Fruit fly (Drosophila melanogaster): ENCODE results near the gene Epg5.
A peak's percentile ranks its signal among the peaks of the same experiment; 100 is the strongest.

Epg5 gene

DNA sequence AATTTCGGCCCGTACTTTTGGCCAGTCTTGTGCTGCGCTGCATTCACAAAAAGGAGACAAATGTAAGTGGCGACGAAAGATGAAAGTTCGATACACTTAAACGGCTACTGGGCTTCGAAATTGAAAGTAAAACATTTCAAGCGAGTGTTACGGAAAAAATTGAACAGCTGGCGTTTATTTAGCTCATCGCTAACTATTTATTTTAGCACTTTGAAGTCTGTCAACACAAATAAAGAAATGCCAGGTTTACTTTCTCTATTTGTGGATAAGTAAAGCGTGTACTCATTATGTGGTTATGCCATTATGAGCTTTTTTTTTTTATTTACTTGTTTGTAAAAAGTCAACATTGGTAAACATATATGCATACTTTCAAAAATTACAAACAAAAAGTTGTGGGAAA is 27.1 kb upstream of the Epg5 start (continued):
- no peak for TF ChIP-seq Gug (GFP tag; IDR thresholded peaks at IDR 0.05)
- TF ChIP-seq CG33557 (GFP tag; optimal IDR thresholded peaks at IDR 0.05): no peak
- TF ChIP-seq CG7928 (GFP tag; optimal IDR thresholded peaks at IDR 0.05): no peak
- no peak for TF ChIP-seq CG12219 (GFP tag; optimal IDR thresholded peaks at IDR 0.05)
- no peak for TF ChIP-seq CG3163 (GFP tag; optimal IDR thresholded peaks at IDR 0.05)
- TF ChIP-seq hbn (GFP tag; IDR thresholded peaks at IDR 0.05; ENCODE audit: partially characterized antibody): no peak
- no peak for TF ChIP-seq CG5953 (GFP tag; IDR thresholded peaks at IDR 0.05)
- no peak for TF ChIP-seq bcd (GFP tag; optimal IDR thresholded peaks at IDR 0.05)
- TF ChIP-seq ro (GFP tag; IDR thresholded peaks at IDR 0.05): no peak
- peak; percentile 21 for TF ChIP-seq CG6813 (GFP tag; optimal IDR thresholded peaks at IDR 0.05)
- no peak for TF ChIP-seq CG11398 (GFP tag; optimal IDR thresholded peaks at IDR 0.05)
- peak; percentile 9 for TF ChIP-seq CG8359 (GFP tag; optimal IDR thresholded peaks at IDR 0.05; ENCODE audit: borderline replicate concordance)
- no peak for TF ChIP-seq Dll (GFP tag; IDR thresholded peaks at IDR 0.05; ENCODE audit: partially characterized antibody)
- no peak for TF ChIP-seq CG17328 (GFP tag; IDR thresholded peaks at IDR 0.05)
- peak; percentile 48 for TF ChIP-seq CG12299 (tag; optimal IDR thresholded peaks at IDR 0.05)
- TF ChIP-seq twi (tag; optimal IDR thresholded peaks at IDR 0.05): no peak
- TF ChIP-seq CG9932 (GFP tag; IDR thresholded peaks at IDR 0.05): no peak
- TF ChIP-seq Atf3 (GFP tag; optimal IDR thresholded peaks at IDR 0.05): no peak
- no peak for TF ChIP-seq br (optimal IDR thresholded peaks at IDR 0.05)
- TF ChIP-seq CG5245 (GFP tag; optimal IDR thresholded peaks at IDR 0.05): no peak
- TF ChIP-seq sc (optimal IDR thresholded peaks at IDR 0.05): no peak
- peak; percentile 48 for TF ChIP-seq sc (GFP tag; optimal IDR thresholded peaks at IDR 0.05)
- peak; percentile 38 for TF ChIP-seq dmrt99B (tag; optimal IDR thresholded peaks at IDR 0.05)
- no peak for TF ChIP-seq bbx (GFP tag; IDR thresholded peaks at IDR 0.05; ENCODE audit: partially characterized antibody)
- TF ChIP-seq tap (tag; optimal IDR thresholded peaks at IDR 0.05): no peak
- TF ChIP-seq CG31441 (GFP tag; IDR thresholded peaks at IDR 0.05): peak; percentile 51
- TF ChIP-seq Doc3 (GFP tag; IDR thresholded peaks at IDR 0.05; ENCODE audit: partially characterized antibody): no peak
- peak; percentile 16 for TF ChIP-seq CG3995 (GFP tag; optimal IDR thresholded peaks at IDR 0.05)
- TF ChIP-seq CG1603 (tag; optimal IDR thresholded peaks at IDR 0.05): peak; percentile 23
- no peak for TF ChIP-seq CG6689 (GFP tag; IDR thresholded peaks at IDR 0.05)
- no peak for TF ChIP-seq CG12155 (GFP tag; optimal IDR thresholded peaks at IDR 0.05)
- no peak for TF ChIP-seq BtbVII (GFP tag; optimal IDR thresholded peaks at IDR 0.05)
- no peak for TF ChIP-seq CG4730 (GFP tag; IDR thresholded peaks at IDR 0.05)
- TF ChIP-seq kni (GFP tag; optimal IDR thresholded peaks at IDR 0.05): peak; percentile 46
- no peak for TF ChIP-seq bab2 (GFP tag; optimal IDR thresholded peaks at IDR 0.05)
- TF ChIP-seq Sox100B (GFP tag; optimal IDR thresholded peaks at IDR 0.05): peak; percentile 61
- TF ChIP-seq Eip74EF (GFP tag; optimal IDR thresholded peaks at IDR 0.05): no peak
- TF ChIP-seq gcm2 (GFP tag; optimal IDR thresholded peaks at IDR 0.05): no peak
- no peak for TF ChIP-seq Rfx (GFP tag; IDR thresholded peaks at IDR 0.05)
- no peak for TF ChIP-seq NC2α (GFP tag; optimal IDR thresholded peaks at IDR 0.05)
- TF ChIP-seq cwo (GFP tag; optimal IDR thresholded peaks at IDR 0.05): no peak
- no peak for TF ChIP-seq grau (tag; optimal IDR thresholded peaks at IDR 0.05)
- no peak for TF ChIP-seq CG2116 (GFP tag; optimal IDR thresholded peaks at IDR 0.05)
- no peak for TF ChIP-seq Tbp (GFP tag; optimal IDR thresholded peaks at IDR 0.05)
- TF ChIP-seq sens (GFP tag): peak; percentile 27
- peak; percentile 21 for TF ChIP-seq CG13424 (tag; optimal IDR thresholded peaks at IDR 0.05)
- no peak for TF ChIP-seq wek (GFP tag; optimal IDR thresholded peaks at IDR 0.05)
- TF ChIP-seq lilli (GFP tag; optimal IDR thresholded peaks at IDR 0.05): no peak
- TF ChIP-seq grn (GFP tag; optimal IDR thresholded peaks at IDR 0.05): no peak
- no peak for TF ChIP-seq lola (GFP tag; optimal IDR thresholded peaks at IDR 0.05)
- no peak for TF ChIP-seq fd102C (GFP tag; optimal IDR thresholded peaks at IDR 0.05)
- peak; percentile 29; the same call in 1 of the 3 replicates for TF ChIP-seq otp (GFP tag; IDR thresholded peaks at IDR 0.05)

All from whole organism, embryonic.